Fruit fly (Drosophila melanogaster) S2 (cell line): ENCODE data around the gene CG34134.

Experiments
- CG8478 ChIP-seq: fragments of >200 bp; optimal IDR thresholded peaks from 2 replicates; lab custom pipeline; 2018
- CTCF ChIP-seq, 2 experiments: fragments of >200 bp; optimal IDR thresholded peaks; 2 replicates each; lab custom pipeline; 2018

DNA sequence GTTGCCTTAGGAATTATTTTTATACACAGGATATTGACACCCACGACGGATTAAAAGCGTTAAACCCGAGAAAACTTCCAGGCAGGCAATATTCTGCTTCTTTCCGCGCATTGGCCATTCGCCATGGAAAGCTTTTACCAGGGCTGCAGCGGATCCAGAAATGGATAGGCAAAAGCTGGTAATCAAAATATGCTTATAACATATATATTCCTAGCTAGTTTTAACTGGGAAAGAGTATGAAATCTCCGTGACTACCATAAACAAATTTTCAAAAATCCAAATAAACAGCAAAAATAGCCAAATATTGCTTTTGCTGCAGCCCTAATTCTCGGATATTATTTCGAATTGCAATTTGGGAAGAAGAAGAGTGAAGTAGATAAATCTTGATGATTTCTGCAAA is 31.1 kb downstream of the CG34134 start, which contains the start of the genes PAPLA1 and Rbsn-5:
- TF ChIP-seq CTCF (optimal IDR thresholded peaks at IDR 0.05; lab: Kevin White, UChicago) (no peak), CG8478 (lab: Kevin White, UChicago) (no peak)
